Worm (Caenorhabditis elegans): ENCODE results near the gene srlf-9.

DNA sequence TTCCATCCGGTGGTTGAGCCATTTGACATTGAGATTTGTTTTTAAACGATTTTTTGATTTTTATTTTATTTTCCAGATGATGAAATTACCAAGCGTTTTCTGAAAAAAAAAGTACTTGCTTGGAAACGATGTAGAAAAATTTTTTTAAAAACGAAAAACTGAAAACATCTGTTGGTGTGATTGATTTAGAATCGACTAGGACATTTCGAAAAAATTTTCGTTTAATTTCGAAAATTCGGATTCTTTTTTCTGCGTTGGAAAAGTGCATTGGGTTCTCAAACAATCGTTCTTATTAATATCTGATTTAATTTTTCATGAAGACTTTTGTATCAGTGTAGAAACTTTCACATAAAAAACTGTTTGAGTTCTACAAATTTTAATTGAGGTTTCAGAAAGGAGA, 42.3 kb downstream of the srlf-9 start, which contains the start of gene F53A2.9:
- TF ChIP-seq nfya-1 (tag; optimal IDR thresholded peaks at IDR 0.05; ENCODE audit: insufficient read depth) (no peak), ama-1 (optimal IDR thresholded peaks at IDR 0.05) (no peak)
